Fruit fly (Drosophila melanogaster): ENCODE data around the gene GatA.

GatA gene

DNA sequence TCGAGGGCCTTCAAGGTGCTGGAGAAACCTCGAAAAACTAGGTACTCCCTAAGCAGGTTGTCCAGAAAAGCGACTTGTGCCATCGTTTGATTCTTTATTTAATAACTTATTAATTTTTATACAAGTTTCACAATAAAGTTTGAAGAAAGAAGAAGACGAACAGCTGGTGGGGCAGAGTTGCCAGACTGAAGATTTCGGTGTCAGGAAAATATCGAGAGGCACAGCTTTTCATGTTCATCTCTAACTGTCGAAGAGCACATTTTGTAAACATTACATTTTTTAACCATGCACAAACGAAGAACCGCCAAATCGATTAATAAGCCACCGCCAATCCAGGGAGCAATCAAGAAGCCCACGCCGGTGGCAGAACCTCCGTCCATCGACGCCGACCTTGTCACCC is 4.8 kb downstream of the GatA start, which contains the start of the genes CG6005 and CG14286 (continued):
- no peak for TF ChIP-seq CG5180 (GFP tag; optimal IDR thresholded peaks at IDR 0.05)
- peak; percentile 65 for TF ChIP-seq Antp (GFP tag; optimal IDR thresholded peaks at IDR 0.05)
- TF ChIP-seq TFAM (GFP tag; optimal IDR thresholded peaks at IDR 0.05), result no peak
- peak; percentile 77 for TF ChIP-seq Dll (GFP tag; IDR thresholded peaks at IDR 0.05; ENCODE audit: partially characterized antibody)
- TF ChIP-seq lov (optimal IDR thresholded peaks at IDR 0.05), result no peak
- 0 out of 3 replicates have a peak, but pooled peaks have one; percentile 26 for TF ChIP-seq lov (GFP tag; IDR thresholded peaks at IDR 0.05)
- peak; percentile 80 for TF ChIP-seq bbx (GFP tag; IDR thresholded peaks at IDR 0.05; ENCODE audit: partially characterized antibody)
- TF ChIP-seq Lhr (GFP tag; optimal IDR thresholded peaks at IDR 0.05), result no peak
- TF ChIP-seq CG2678 (tag; optimal IDR thresholded peaks at IDR 0.05), result peak; percentile 36
- peak; percentile 61 for TF ChIP-seq Rx (GFP tag; IDR thresholded peaks at IDR 0.05)
- TF ChIP-seq CG2202 (tag; optimal IDR thresholded peaks at IDR 0.05), result no peak
- TF ChIP-seq CG13123 (GFP tag; optimal IDR thresholded peaks at IDR 0.05), result peak; percentile 49
- TF ChIP-seq CG6765 (GFP tag; optimal IDR thresholded peaks at IDR 0.05), result no peak
- peak; percentile 29 for TF ChIP-seq CG17186 (GFP tag; optimal IDR thresholded peaks at IDR 0.05)
- no peak for TF ChIP-seq sim (GFP tag; IDR thresholded peaks at IDR 0.05)
- TF ChIP-seq bowl (GFP tag; IDR thresholded peaks at IDR 0.05), result no peak
- TF ChIP-seq MBD-R2 (GFP tag; IDR thresholded peaks at IDR 0.05), result peak; percentile 99
- TF ChIP-seq kni (GFP tag; optimal IDR thresholded peaks at IDR 0.05), result no peak
- TF ChIP-seq Eip74EF (GFP tag; optimal IDR thresholded peaks at IDR 0.05), result no peak
- peak; percentile 37; the same call in 1 of the 2 replicates for TF ChIP-seq HLH3B (GFP tag; IDR thresholded peaks at IDR 0.05)
- peak; percentile 84 for TF ChIP-seq knrl (GFP tag; IDR thresholded peaks at IDR 0.05; ENCODE audit: partially characterized antibody)
- peak; percentile 37 for TF ChIP-seq CG14710 (tag; optimal IDR thresholded peaks at IDR 0.05)
- TF ChIP-seq H2.0 (GFP tag; IDR thresholded peaks at IDR 0.05), result peak; percentile 56
- no peak for TF ChIP-seq CG3281 (GFP tag; optimal IDR thresholded peaks at IDR 0.05)
- no peak for TF ChIP-seq CG7928 (GFP tag; optimal IDR thresholded peaks at IDR 0.05)
- TF ChIP-seq CG11696 (GFP tag; IDR thresholded peaks at IDR 0.05), result no peak
- TF ChIP-seq kay (GFP tag; optimal IDR thresholded peaks at IDR 0.05), result no peak
- TF ChIP-seq exex (tag; optimal IDR thresholded peaks at IDR 0.05), result no peak
- no peak for TF ChIP-seq jigr1 (GFP tag; IDR thresholded peaks at IDR 0.05)
- peak; percentile 59 for TF ChIP-seq sug (tag; optimal IDR thresholded peaks at IDR 0.05)
- TF ChIP-seq fd3F (GFP tag; optimal IDR thresholded peaks at IDR 0.05), result peak; percentile 35
- peak; percentile 51 for TF ChIP-seq jumu (GFP tag; optimal IDR thresholded peaks at IDR 0.05)
- peak; percentile 88 for TF ChIP-seq CG13287 (GFP tag; IDR thresholded peaks at IDR 0.05; ENCODE audit: partially characterized antibody)
- no peak for TF ChIP-seq fd102C (GFP tag; optimal IDR thresholded peaks at IDR 0.05)
- TF ChIP-seq fd64A (GFP tag; optimal IDR thresholded peaks at IDR 0.05), result no peak
- no peak for TF ChIP-seq CG11093 (GFP tag; IDR thresholded peaks at IDR 0.05)
- TF ChIP-seq CG14860 (GFP tag; IDR thresholded peaks at IDR 0.05; ENCODE audit: partially characterized antibody), result peak; percentile 59
- no peak for TF ChIP-seq CG31365 (tag; optimal IDR thresholded peaks at IDR 0.05)
- TF ChIP-seq CG8089 (GFP tag; optimal IDR thresholded peaks at IDR 0.05), result peak; percentile 52
- TF ChIP-seq CG8944 (GFP tag; optimal IDR thresholded peaks at IDR 0.05), result no peak
- TF ChIP-seq CG17359 (tag; optimal IDR thresholded peaks at IDR 0.05), result no peak
- TF ChIP-seq ttk (GFP tag; IDR thresholded peaks at IDR 0.05), result peak; percentile 73
- TF ChIP-seq Dref (GFP tag; IDR thresholded peaks at IDR 0.05), result peak; percentile 55
- TF ChIP-seq CG14667 (GFP tag; IDR thresholded peaks at IDR 0.05), result peak; percentile 53
- TF ChIP-seq slp2 (GFP tag; optimal IDR thresholded peaks at IDR 0.05), result peak; percentile 19
- peak; percentile 43; the same call in 1 of the 2 replicates for TF ChIP-seq CG42726 (GFP tag; IDR thresholded peaks at IDR 0.05; ENCODE audit: partially characterized antibody)
- TF ChIP-seq CG17328 (GFP tag; IDR thresholded peaks at IDR 0.05), result peak; percentile 60
- TF ChIP-seq Meics (GFP tag; optimal IDR thresholded peaks at IDR 0.05), result no peak
- peak; percentile 31 for TF ChIP-seq disco-r (GFP tag; optimal IDR thresholded peaks at IDR 0.05)
- peak; percentile 52; the same call in 2 of the 3 replicates for TF ChIP-seq hb (GFP tag; IDR thresholded peaks at IDR 0.05; ENCODE audit: partially characterized antibody)
